Worm (Caenorhabditis elegans) whole organism, mixed stage, embryonic: ENCODE results near the gene irld-64.

Source experiments
- M03D4.4 ChIP-seq: sonication (generic microtip); optimal IDR thresholded peaks from 2 replicates; lab custom pipeline; 2017; ENCODE audit warnings: mild to moderate bottlenecking, missing genetic modification characterization, missing compliant biosample characterization
- blmp-1 ChIP-seq: fragments of 150-350 bp; optimal IDR thresholded peaks from 2 replicates; lab custom pipeline; 2014; ENCODE audit warnings: missing biosample characterization, missing genetic modification characterization
- ceh-43 ChIP-seq: fragments of 200-800 bp; sonication (Bioruptor generic); optimal IDR thresholded peaks from 2 replicates; lab custom pipeline; 2018; ENCODE audit warnings: mild to moderate bottlenecking, missing genetic modification characterization, moderate library complexity, missing compliant biosample characterization
- elt-1 ChIP-seq: sonication (generic microtip); optimal IDR thresholded peaks from 2 replicates; lab custom pipeline; 2017; ENCODE audit warnings: missing genetic modification characterization, mild to moderate bottlenecking, missing compliant biosample characterization, antibody characterized with exemption, moderate library complexity, borderline replicate concordance; ENCODE audit not compliant: insufficient read depth
- elt-3 ChIP-seq: fragments of 150-350 bp; optimal IDR thresholded peaks from 2 replicates; lab custom pipeline; 2014; ENCODE audit warnings: missing biosample characterization, missing genetic modification characterization
- mep-1 ChIP-seq: fragments of 150-350 bp; optimal IDR thresholded peaks from 2 replicates; lab custom pipeline; 2017; ENCODE audit warnings: missing biosample characterization, missing genetic modification reagents, missing genetic modification characterization, inconsistent platforms
- mls-2 ChIP-seq: sonication (generic microtip); optimal IDR thresholded peaks from 2 replicates; lab custom pipeline; 2016; ENCODE audit warnings: mild to moderate bottlenecking, missing genetic modification characterization, moderate library complexity, missing compliant biosample characterization
- pha-4 ChIP-seq: fragments of 150-350 bp; optimal IDR thresholded peaks from 2 replicates; lab custom pipeline; 2018; ENCODE audit warnings: missing biosample characterization, missing genetic modification reagents, missing genetic modification characterization
- sem-2 ChIP-seq: fragments of 200-800 bp; sonication (Bioruptor generic); optimal IDR thresholded peaks from 2 replicates; lab custom pipeline; 2018; ENCODE audit warnings: mild to moderate bottlenecking, missing genetic modification characterization, missing compliant biosample characterization
- snpc-4 ChIP-seq: fragments of 150-350 bp; optimal IDR thresholded peaks from 2 replicates; lab custom pipeline; 2014; ENCODE audit warnings: missing biosample characterization, missing genetic modification characterization
- unc-62 ChIP-seq: fragments of 150-350 bp; optimal IDR thresholded peaks from 2 replicates; lab custom pipeline; 2014; ENCODE audit warnings: missing biosample characterization, missing genetic modification reagents, missing genetic modification characterization
- zip-8 ChIP-seq: fragments of 150-350 bp; optimal IDR thresholded peaks from 2 replicates; lab custom pipeline; 2014; ENCODE audit warnings: missing biosample characterization, missing genetic modification characterization
- ztf-11 ChIP-seq: fragments of 150-350 bp; optimal IDR thresholded peaks from 2 replicates; lab custom pipeline; 2014; ENCODE audit warnings: missing biosample characterization, missing genetic modification characterization

ce11 chrII:2955656-2956115 lies 25.3 kb upstream of the irld-64 start, which contains the start of gene irld-48:
- TF ChIP-seq unc-62, result no peak
- TF ChIP-seq mep-1 (tag; lab: Kevin White, UChicago), result no peak
- TF ChIP-seq ceh-43 (GFP tag; lab: Kevin White, UChicago), result no peak
- no peak for TF ChIP-seq blmp-1 (tag; lab: Kevin White, UChicago)
- TF ChIP-seq zip-8, result no peak
- no peak for TF ChIP-seq sem-2
- no peak for TF ChIP-seq snpc-4 (tag; lab: Kevin White, UChicago)
- TF ChIP-seq ztf-11 (tag; lab: Kevin White, UChicago), result no peak
- no peak for TF ChIP-seq elt-3 (tag; lab: Kevin White, UChicago)
- TF ChIP-seq M03D4.4 (tag; lab: Kevin White, UChicago), result no peak
- TF ChIP-seq pha-4 (tag; lab: Kevin White, UChicago), result no peak
- TF ChIP-seq elt-1 (tag; lab: Kevin White, UChicago), result no peak
- no peak for TF ChIP-seq mls-2 (tag; lab: Kevin White, UChicago)
